Worm (Caenorhabditis elegans) whole organism, young adult: ENCODE results near the gene F07B10.4.

Experiments
- chd-7 ChIP-seq: sonication (generic microtip); optimal IDR thresholded peaks from 2 replicates; lab custom pipeline; 2016; ENCODE audit warnings: mild to moderate bottlenecking, missing genetic modification characterization, moderate library complexity, missing compliant biosample characterization
- lag-1 ChIP-seq: fragments of 200-800 bp; sonication (Bioruptor generic); IDR thresholded peaks from 2 replicates; pipeline ENCODE4 v1.3.6; 2022; ENCODE audit warnings: missing genetic modification reagents, missing genetic modification characterization, missing compliant biosample characterization
- nhr-90 ChIP-seq: sonication (generic microtip); optimal IDR thresholded peaks from 2 replicates; lab custom pipeline; 2016; ENCODE audit warnings: missing genotype, mild to moderate bottlenecking, missing genetic modification characterization, missing compliant biosample characterization
- pbrm-1 ChIP-seq: fragments of 200-800 bp; sonication (Bioruptor generic); IDR thresholded peaks from 2 replicates; pipeline ENCODE4 v1.3.6; 2022; ENCODE audit warnings: missing genetic modification reagents, missing genetic modification characterization, missing compliant biosample characterization
- pha-4 ChIP-seq: fragments of 150-350 bp; sonication (generic microtip); optimal IDR thresholded peaks from 2 replicates; lab custom pipeline; 2014; ENCODE audit warnings: missing biosample characterization, missing genetic modification reagents, missing genetic modification characterization
- ztf-22 ChIP-seq: fragments of 200-800 bp; sonication (Bioruptor generic); optimal IDR thresholded peaks from 2 replicates; lab custom pipeline; 2018; ENCODE audit warnings: mild to moderate bottlenecking, missing genetic modification characterization, moderate library complexity, missing compliant biosample characterization

DNA sequence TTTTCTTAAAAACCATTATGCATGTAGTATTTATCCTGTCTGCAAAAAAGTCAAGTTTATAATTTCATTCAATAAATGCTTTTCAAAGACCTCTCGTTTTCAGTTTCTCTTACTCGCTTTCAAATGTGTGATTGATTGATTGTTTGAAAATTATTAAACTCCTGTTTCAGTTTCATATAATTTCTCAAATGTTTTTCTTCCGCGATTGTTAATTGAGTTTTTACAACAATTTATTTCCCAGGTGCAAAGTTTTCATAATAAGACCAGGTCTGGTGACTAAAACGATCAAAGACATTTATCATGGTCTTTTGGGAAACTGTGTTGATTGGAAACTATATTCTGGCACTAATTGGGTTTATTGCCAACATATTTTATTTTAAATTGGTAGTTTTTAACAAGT lies 31.5 kb upstream of the F07B10.4 start, which contains the start of gene T03F7.6:
- TF ChIP-seq chd-7 (tag; lab: Kevin White, UChicago) (no peak), lag-1 (GFP tag; lab: Robert Waterston, UW) (no peak), ztf-22 (GFP tag; lab: Kevin White, UChicago) (no peak), nhr-90 (tag; lab: Kevin White, UChicago) (no peak), pbrm-1 (GFP tag; lab: Robert Waterston, UW) (no peak), pha-4 (no peak)
